Fruit fly (Drosophila melanogaster): Measurements from ENCODE around the gene Unc-76.

Unc-76 gene

dm6 chrX:2123013-2123964, 42.9 kb downstream of the Unc-76 start, which contains the start of gene ph-d:
TSS of gene ph-d (minus strand) at chrX:2123286.
- TF ChIP-seq tai (GFP tag; optimal IDR thresholded peaks at IDR 0.05): peak; percentile 76
- TF ChIP-seq Hr83 (GFP tag; optimal IDR thresholded peaks at IDR 0.05; ENCODE audit: poor library complexity, severe bottlenecking): peak; percentile 69
- no peak for TF ChIP-seq GATAd (GFP tag; optimal IDR thresholded peaks at IDR 0.05)
- peak; percentile 11 for TF ChIP-seq sage (GFP tag; optimal IDR thresholded peaks at IDR 0.05)
- peak; percentile 100 for TF ChIP-seq jim (GFP tag; optimal IDR thresholded peaks at IDR 0.05)
- no peak for TF ChIP-seq CG32264 (GFP tag; optimal IDR thresholded peaks at IDR 0.05)
- TF ChIP-seq Sp1 (GFP tag; optimal IDR thresholded peaks at IDR 0.05): peak; percentile 80
- peak; percentile 34 for TF ChIP-seq sv (GFP tag; optimal IDR thresholded peaks at IDR 0.05)
- peak; percentile 34 for TF ChIP-seq fru (GFP tag; optimal IDR thresholded peaks at IDR 0.05)
- TF ChIP-seq dmrt93B (GFP tag; optimal IDR thresholded peaks at IDR 0.05): peak; percentile 26
- TF ChIP-seq psq (GFP tag; optimal IDR thresholded peaks at IDR 0.05): no peak
- TF ChIP-seq Dfd (GFP tag; optimal IDR thresholded peaks at IDR 0.05): no peak
- no peak for TF ChIP-seq CrebA (GFP tag; optimal IDR thresholded peaks at IDR 0.05; ENCODE audit: borderline replicate concordance)
- peak; percentile 77 for TF ChIP-seq Jra (GFP tag; optimal IDR thresholded peaks at IDR 0.05)
- peak; percentile 65 for TF ChIP-seq br (GFP tag; optimal IDR thresholded peaks at IDR 0.05)
- no peak for TF ChIP-seq Rel (GFP tag; optimal IDR thresholded peaks at IDR 0.05)
- TF ChIP-seq Rel (tag; optimal IDR thresholded peaks at IDR 0.05): peak; percentile 88
- peak; percentile 65 for TF ChIP-seq brk (GFP tag; optimal IDR thresholded peaks at IDR 0.05)
- TF ChIP-seq foxo (GFP tag; optimal IDR thresholded peaks at IDR 0.05): peak; percentile 19 to 64
- no peak for TF ChIP-seq usp (GFP tag; optimal IDR thresholded peaks at IDR 0.05)
- no peak for TF ChIP-seq Abd-B (GFP tag; optimal IDR thresholded peaks at IDR 0.05)
- TF ChIP-seq OdsH (GFP tag; optimal IDR thresholded peaks at IDR 0.05): peak; percentile 33
- peak; percentile 90 for TF ChIP-seq Dif (GFP tag; optimal IDR thresholded peaks at IDR 0.05; ENCODE audit: partially characterized antibody)
- peak in 1 of 2 experiments; percentile 56 for TF ChIP-seq dl (GFP tag; optimal IDR thresholded peaks at IDR 0.05; ENCODE audit: insufficient read depth in 1 of 2, partially characterized antibody in 2 of 2)
- peak; percentile 30 for TF ChIP-seq N (GFP tag; optimal IDR thresholded peaks at IDR 0.05)
- no peak for TF ChIP-seq pan (optimal IDR thresholded peaks at IDR 0.05)
- no peak for TF ChIP-seq Myc (optimal IDR thresholded peaks at IDR 0.05)
- no peak for TF ChIP-seq Hr78 (GFP tag; optimal IDR thresholded peaks at IDR 0.05)
- peak; percentile 70 for TF ChIP-seq woc (GFP tag; optimal IDR thresholded peaks at IDR 0.05)
- TF ChIP-seq h (GFP tag; optimal IDR thresholded peaks at IDR 0.05): peak; percentile 19
- peak; percentile 24 for TF ChIP-seq CG9705 (GFP tag; optimal IDR thresholded peaks at IDR 0.05)
- TF ChIP-seq Hnf4 (GFP tag; optimal IDR thresholded peaks at IDR 0.05): peak; percentile 75
- peak; percentile 68 for TF ChIP-seq Vsx2 (GFP tag; optimal IDR thresholded peaks at IDR 0.05; ENCODE audit: partially characterized antibody)
- TF ChIP-seq HLH106 (tag; optimal IDR thresholded peaks at IDR 0.05): peak; percentile 23
- no peak for TF ChIP-seq Mio (GFP tag; optimal IDR thresholded peaks at IDR 0.05)
- no peak for TF ChIP-seq lola (GFP tag; optimal IDR thresholded peaks at IDR 0.05)
- peak; percentile 16 for TF ChIP-seq dsf (GFP tag; optimal IDR thresholded peaks at IDR 0.05; ENCODE audit: borderline replicate concordance)
- TF ChIP-seq ey (GFP tag; optimal IDR thresholded peaks at IDR 0.05): peak; percentile 36
- TF ChIP-seq rgr (GFP tag; optimal IDR thresholded peaks at IDR 0.05): peak; percentile 44

- no peak for TF ChIP-seq woc (GFP tag; optimal IDR thresholded peaks at IDR 0.05)
- TF ChIP-seq sv (GFP tag; optimal IDR thresholded peaks at IDR 0.05): peak; percentile 90
- TF ChIP-seq tai (GFP tag; optimal IDR thresholded peaks at IDR 0.05): no peak
- TF ChIP-seq brk (GFP tag; optimal IDR thresholded peaks at IDR 0.05): no peak
- no peak for TF ChIP-seq Vsx2 (GFP tag; optimal IDR thresholded peaks at IDR 0.05; ENCODE audit: partially characterized antibody)
- TF ChIP-seq CG32264 (GFP tag; optimal IDR thresholded peaks at IDR 0.05): peak; percentile 38
- TF ChIP-seq Dfd (GFP tag; optimal IDR thresholded peaks at IDR 0.05): peak; percentile 60
- no peak for TF ChIP-seq Hnf4 (GFP tag; optimal IDR thresholded peaks at IDR 0.05)
- peak; percentile 93 for TF ChIP-seq dmrt93B (GFP tag; optimal IDR thresholded peaks at IDR 0.05)
- TF ChIP-seq GATAd (GFP tag; optimal IDR thresholded peaks at IDR 0.05): peak; percentile 0
- TF ChIP-seq Myc (optimal IDR thresholded peaks at IDR 0.05): no peak
- TF ChIP-seq Sp1 (GFP tag; optimal IDR thresholded peaks at IDR 0.05): peak; percentile 96
- no peak for TF ChIP-seq Mio (GFP tag; optimal IDR thresholded peaks at IDR 0.05)
- TF ChIP-seq Hr78 (GFP tag; optimal IDR thresholded peaks at IDR 0.05): no peak
- TF ChIP-seq rgr (GFP tag; optimal IDR thresholded peaks at IDR 0.05): peak; percentile 84
- TF ChIP-seq Dif (GFP tag; optimal IDR thresholded peaks at IDR 0.05; ENCODE audit: partially characterized antibody): peak; percentile 47
- TF ChIP-seq Jra (GFP tag; optimal IDR thresholded peaks at IDR 0.05): no peak
- peak; percentile 66 for TF ChIP-seq h (GFP tag; optimal IDR thresholded peaks at IDR 0.05)
- TF ChIP-seq sage (GFP tag; optimal IDR thresholded peaks at IDR 0.05): peak; percentile 69
- TF ChIP-seq fru (GFP tag; optimal IDR thresholded peaks at IDR 0.05): peak; percentile 82
- TF ChIP-seq usp (GFP tag; optimal IDR thresholded peaks at IDR 0.05): no peak
- TF ChIP-seq pan (optimal IDR thresholded peaks at IDR 0.05): no peak
- TF ChIP-seq foxo (GFP tag; optimal IDR thresholded peaks at IDR 0.05): peak; percentile 65 to 91
- peak in 1 of 2 experiments; percentile 19 for TF ChIP-seq dl (GFP tag; optimal IDR thresholded peaks at IDR 0.05; ENCODE audit: insufficient read depth in 1 of 2, partially characterized antibody in 2 of 2)
- TF ChIP-seq N (GFP tag; optimal IDR thresholded peaks at IDR 0.05): no peak
- TF ChIP-seq psq (GFP tag; optimal IDR thresholded peaks at IDR 0.05): peak; percentile 97
- peak; percentile 28 for TF ChIP-seq Hr83 (GFP tag; optimal IDR thresholded peaks at IDR 0.05; ENCODE audit: poor library complexity, severe bottlenecking)
- peak; percentile 79 for TF ChIP-seq ey (GFP tag; optimal IDR thresholded peaks at IDR 0.05)
- peak; percentile 60 for TF ChIP-seq Rel (GFP tag; optimal IDR thresholded peaks at IDR 0.05)
- peak; percentile 64 for TF ChIP-seq Rel (tag; optimal IDR thresholded peaks at IDR 0.05)
- peak; percentile 80 for TF ChIP-seq OdsH (GFP tag; optimal IDR thresholded peaks at IDR 0.05)
- TF ChIP-seq jim (GFP tag; optimal IDR thresholded peaks at IDR 0.05): peak; percentile 99
- TF ChIP-seq dsf (GFP tag; optimal IDR thresholded peaks at IDR 0.05; ENCODE audit: borderline replicate concordance): no peak
- peak; percentile 85 for TF ChIP-seq CG9705 (GFP tag; optimal IDR thresholded peaks at IDR 0.05)
- TF ChIP-seq lola (GFP tag; optimal IDR thresholded peaks at IDR 0.05): no peak
Measured at dm6 chrX:2123965-2124688, 43.7 kb downstream of the Unc-76 start.
